Worm (Caenorhabditis elegans) whole organism, L4 larva: ENCODE measurements around the gene nipa-1.

Experiments used
- D1046.2 ChIP-seq: fragments of 200-800 bp; sonication (Bioruptor generic); IDR thresholded peaks from 2 replicates; pipeline ENCODE4 v1.3.6; 2022; ENCODE audit warnings: missing genetic modification characterization, missing compliant biosample characterization
- F26F4.8 ChIP-seq: fragments of 200-800 bp; sonication (Bioruptor generic); conservative IDR thresholded peaks from 2 replicates; pipeline ENCODE4 v1.3.6; 2022; ENCODE audit warnings: missing genetic modification characterization, missing compliant biosample characterization
- F37D6.2 ChIP-seq: sonication (generic microtip); optimal IDR thresholded peaks from 2 replicates; lab custom pipeline; 2016; ENCODE audit warnings: mild to moderate bottlenecking, missing genetic modification characterization, missing compliant biosample characterization
- F49E8.2 ChIP-seq: sonication (generic microtip); optimal IDR thresholded peaks from 2 replicates; lab custom pipeline; 2016; ENCODE audit warnings: missing compliant biosample characterization, mild to moderate bottlenecking, missing genetic modification characterization, borderline replicate concordance
- R02D3.7 ChIP-seq: fragments of 150-350 bp; sonication (generic microtip); optimal IDR thresholded peaks from 3 replicates; lab custom pipeline; 2014; ENCODE audit warnings: missing biosample characterization, missing genetic modification characterization
- T20F7.1 ChIP-seq: fragments of 200-800 bp; sonication (Bioruptor generic); optimal IDR thresholded peaks from 2 replicates; lab custom pipeline; 2018; ENCODE audit warnings: mild to moderate bottlenecking, missing genetic modification characterization, missing compliant biosample characterization
- Y105C5A.15 ChIP-seq: fragments of 200-800 bp; sonication (Bioruptor generic); IDR thresholded peaks from 2 replicates; pipeline ENCODE4 v1.3.6; 2022; ENCODE audit warnings: missing genetic modification characterization, missing compliant biosample characterization
- Y48G9A.11 ChIP-seq: fragments of 200-800 bp; sonication (Bioruptor generic); IDR thresholded peaks from 2 replicates; pipeline ENCODE4 v1.3.6; 2022; ENCODE audit warnings: missing genetic modification reagents, missing genetic modification characterization, missing compliant biosample characterization
- Y5F2A.4 ChIP-seq: fragments of 200-800 bp; sonication (Bioruptor generic); optimal IDR thresholded peaks from 2 replicates; lab custom pipeline; 2018; ENCODE audit warnings: mild to moderate bottlenecking, missing genetic modification characterization, missing compliant biosample characterization
- aha-1 ChIP-seq: fragments of 150-350 bp; peaks from one replicate; lab custom pipeline; 2014; ENCODE audit warnings: missing biosample characterization, missing genetic modification characterization
- aly-2 ChIP-seq: sonication (generic microtip); optimal IDR thresholded peaks from 2 replicates; lab custom pipeline; 2018; ENCODE audit warnings: missing biosample characterization, missing genetic modification characterization
- ama-1 ChIP-seq: fragments of 150-350 bp; optimal IDR thresholded peaks from 2 replicates; lab custom pipeline; 2014; ENCODE audit warnings: inconsistent platforms, mixed read lengths
- arid-1 ChIP-seq: fragments of 200-800 bp; sonication (Bioruptor generic); conservative IDR thresholded peaks from 2 replicates; pipeline ENCODE4 v1.3.6; 2022; ENCODE audit warnings: missing genetic modification reagents, missing genetic modification characterization, missing compliant biosample characterization
- attf-4 ChIP-seq: sonication (generic microtip); optimal IDR thresholded peaks from 3 replicates; lab custom pipeline; 2017; ENCODE audit warnings: missing biosample characterization, missing genetic modification characterization
- ceh-28 ChIP-seq: fragments of 150-350 bp; optimal IDR thresholded peaks from 2 replicates; lab custom pipeline; 2014; ENCODE audit warnings: missing biosample characterization, missing genetic modification reagents, missing genetic modification characterization
- ceh-62 ChIP-seq: sonication (generic microtip); optimal IDR thresholded peaks from 2 replicates; lab custom pipeline; 2017; ENCODE audit warnings: missing biosample characterization, missing genetic modification characterization
- ces-1 ChIP-seq: fragments of 150-350 bp; sonication (generic microtip); optimal IDR thresholded peaks from 4 replicates; lab custom pipeline; 2014; ENCODE audit warnings: missing biosample characterization, missing genetic modification reagents, missing genetic modification characterization
- cey-2 ChIP-seq: sonication (generic microtip); optimal IDR thresholded peaks from 3 replicates; lab custom pipeline; 2017; ENCODE audit warnings: missing genetic modification characterization, mild to moderate bottlenecking, missing compliant biosample characterization, antibody characterized with exemption, borderline replicate concordance; ENCODE audit not compliant: insufficient read depth
- ctbp-1 ChIP-seq: fragments of 200-800 bp; sonication (Bioruptor generic); IDR thresholded peaks from 2 replicates; pipeline ENCODE4 v1.3.6; 2022; ENCODE audit warnings: missing genetic modification reagents, missing genetic modification characterization, missing compliant biosample characterization
- dmd-6 ChIP-seq: fragments of 200-800 bp; sonication (Bioruptor generic); IDR thresholded peaks from 2 replicates; pipeline ENCODE4 v1.3.6; 2022; ENCODE audit warnings: missing genetic modification reagents, missing genetic modification characterization, missing compliant biosample characterization
- dmd-8 ChIP-seq: fragments of 200-800 bp; sonication (Bioruptor generic); IDR thresholded peaks from 2 replicates; pipeline ENCODE4 v1.3.6; 2022; ENCODE audit warnings: missing genetic modification characterization, missing compliant biosample characterization
- dpl-1 ChIP-seq: fragments of 150-350 bp; optimal IDR thresholded peaks from 2 replicates; lab custom pipeline; 2014; ENCODE audit warnings: missing biosample characterization, missing genetic modification reagents, missing genetic modification characterization
- egl-43 ChIP-seq: fragments of 200-800 bp; sonication (Bioruptor generic); IDR thresholded peaks from 2 replicates; pipeline ENCODE4 v1.3.6; 2022; ENCODE audit warnings: missing genetic modification reagents, missing genetic modification characterization, missing compliant biosample characterization
- gei-8 ChIP-seq: fragments of 200-800 bp; sonication (Bioruptor generic); optimal IDR thresholded peaks from 2 replicates; lab custom pipeline; 2018; ENCODE audit warnings: mild to moderate bottlenecking, missing genetic modification characterization, missing compliant biosample characterization
- hif-1 ChIP-seq, 2 experiments: sonication (generic microtip); optimal IDR thresholded peaks; 2 replicates each; lab custom pipeline; 2016 to 2017; ENCODE audit warnings: missing compliant biosample characterization in 2 of 2, missing genetic modification characterization in 2 of 2, missing genetic modification reagents in 2 of 2, missing genotype in 2 of 2, mild to moderate bottlenecking in 1 of 2
- hmg-1.1 ChIP-seq: fragments of 200-800 bp; sonication (Bioruptor generic); IDR thresholded peaks from 2 replicates; pipeline ENCODE4 v1.3.6; 2022; ENCODE audit warnings: missing genetic modification reagents, missing genetic modification characterization, missing compliant biosample characterization
- jun-1 ChIP-seq: fragments of 150-350 bp; optimal IDR thresholded peaks from 2 replicates; lab custom pipeline; 2014; ENCODE audit warnings: missing biosample characterization, missing genetic modification reagents, missing genetic modification characterization
- lin-1 ChIP-seq: fragments of 200-800 bp; sonication (Bioruptor generic); IDR thresholded peaks from 2 replicates; pipeline ENCODE4 v1.3.6; 2022; ENCODE audit warnings: missing genetic modification reagents, missing genetic modification characterization, missing compliant biosample characterization
- lin-38 ChIP-seq: fragments of 200-800 bp; sonication (Bioruptor generic); IDR thresholded peaks from 2 replicates; pipeline ENCODE4 v1.3.6; 2022; ENCODE audit warnings: missing genetic modification reagents, missing genetic modification characterization, missing compliant biosample characterization
- lir-3 ChIP-seq: sonication (generic microtip); optimal IDR thresholded peaks from 2 replicates; lab custom pipeline; 2016; ENCODE audit warnings: mild to moderate bottlenecking, missing genetic modification characterization, missing compliant biosample characterization
- lsy-2 ChIP-seq, 2 experiments: fragments of 150-350 bp in 1 of 2; sonication (generic microtip) in 1 of 2; optimal IDR thresholded peaks; 2 replicates each; lab custom pipeline; 2014 to 2017; ENCODE audit warnings: missing biosample characterization in 2 of 2, missing genetic modification characterization in 2 of 2
- madf-9 ChIP-seq: fragments of 200-800 bp; sonication (Bioruptor generic); conservative IDR thresholded peaks from 2 replicates; pipeline ENCODE4 v1.3.6; 2022; ENCODE audit warnings: missing genetic modification reagents, missing genetic modification characterization, missing compliant biosample characterization
- mdt-29 ChIP-seq: fragments of 200-800 bp; sonication (Bioruptor generic); IDR thresholded peaks from 2 replicates; pipeline ENCODE4 v1.3.6; 2022; ENCODE audit warnings: missing genetic modification reagents, missing genetic modification characterization, missing compliant biosample characterization
- nhr-10 ChIP-seq: fragments of 150-350 bp; optimal IDR thresholded peaks from 2 replicates; lab custom pipeline; 2014; ENCODE audit warnings: missing biosample characterization, missing genetic modification characterization
- nhr-102 ChIP-seq: sonication (generic microtip); optimal IDR thresholded peaks from 2 replicates; lab custom pipeline; 2016; ENCODE audit warnings: mild to moderate bottlenecking, missing genetic modification characterization, moderate library complexity, missing compliant biosample characterization
- nhr-28 ChIP-seq: fragments of 150-350 bp; optimal IDR thresholded peaks from 2 replicates; lab custom pipeline; 2014; ENCODE audit warnings: missing biosample characterization, missing genetic modification characterization
- nhr-6 ChIP-seq: fragments of 150-350 bp; optimal IDR thresholded peaks from 2 replicates; lab custom pipeline; 2014; ENCODE audit warnings: missing biosample characterization, missing genetic modification characterization
- nhr-76 ChIP-seq: fragments of 150-350 bp; optimal IDR thresholded peaks from 2 replicates; lab custom pipeline; 2014; ENCODE audit warnings: missing biosample characterization, missing genetic modification characterization
- pha-4 ChIP-seq, 2 experiments: fragments of 150-350 bp in 1 of 2; fragments of 200-800 bp in 1 of 2; sonication (Bioruptor generic) in 1 of 2; IDR thresholded peaks in 1 of 2; optimal IDR thresholded peaks in 1 of 2; 2 replicates each; pipeline versions ENCODE4 v1.3.6 to Lab custom; 2014 to 2022; ENCODE audit warnings: missing genetic modification characterization in 2 of 2, missing genetic modification reagents in 2 of 2, missing biosample characterization in 1 of 2, missing compliant biosample characterization in 1 of 2
- php-3 ChIP-seq: fragments of 200-800 bp; sonication (Bioruptor generic); IDR thresholded peaks from 2 replicates; pipeline ENCODE4 v1.3.6; 2022; ENCODE audit warnings: missing genetic modification reagents, missing genetic modification characterization, missing compliant biosample characterization
- pqm-1 ChIP-seq: sonication (generic microtip); optimal IDR thresholded peaks from 2 replicates; lab custom pipeline; 2017; ENCODE audit warnings: missing biosample characterization, missing genetic modification characterization
- rbr-2 ChIP-seq: sonication (generic microtip); optimal IDR thresholded peaks from 2 replicates; lab custom pipeline; 2016; ENCODE audit warnings: missing genotype, missing genetic modification characterization, missing compliant biosample characterization
- skn-1 ChIP-seq: fragments of 150-350 bp; optimal IDR thresholded peaks from 2 replicates; lab custom pipeline; 2014; ENCODE audit warnings: missing biosample characterization, missing genetic modification characterization
- snpc-4 ChIP-seq: fragments of 150-350 bp; optimal IDR thresholded peaks from 2 replicates; lab custom pipeline; 2014; ENCODE audit warnings: missing biosample characterization, missing genetic modification characterization
- tag-97 ChIP-seq: fragments of 200-800 bp; sonication (Bioruptor generic); IDR thresholded peaks from 2 replicates; pipeline ENCODE4 v1.3.6; 2022; ENCODE audit warnings: missing genetic modification characterization, missing compliant biosample characterization
- tra-1 ChIP-seq: fragments of 200-800 bp; sonication (Bioruptor generic); IDR thresholded peaks from 2 replicates; pipeline ENCODE4 v1.3.6; 2022; ENCODE audit warnings: missing genetic modification reagents, missing genetic modification characterization, missing compliant biosample characterization
- unc-39 ChIP-seq: sonication (generic microtip); optimal IDR thresholded peaks from 2 replicates; lab custom pipeline; 2017; ENCODE audit warnings: missing biosample characterization, missing genetic modification characterization
- unc-62 ChIP-seq, 3 experiments: fragments of 150-350 bp in 1 of 3; sonication (generic microtip); optimal IDR thresholded peaks in 2 of 3; peaks in 1 of 3; 1 replicate in 1 of 3; 2 replicates in 2 of 3; lab custom pipeline; 2014 to 2017; ENCODE audit warnings: missing biosample characterization in 3 of 3, missing genetic modification characterization in 3 of 3, missing genetic modification reagents in 3 of 3, missing genotype in 1 of 3
- zfp-3 ChIP-seq: fragments of 200-800 bp; sonication (Bioruptor generic); conservative IDR thresholded peaks from 2 replicates; pipeline ENCODE4 v1.3.6; 2022; ENCODE audit warnings: missing genetic modification reagents, missing genetic modification characterization, missing compliant biosample characterization

nipa-1 gene

ce11 chrIII:3070026-3070573, 56.8 kb downstream of the nipa-1 start, which contains the start of gene H06I04.3:
TSS of gene H06I04.3 (plus strand) at chrIII:3070523.
- no peak for TF ChIP-seq hmg-1.1 (GFP tag; lab: Robert Waterston, UW)
- no peak for TF ChIP-seq snpc-4
- TF ChIP-seq unc-39 (tag; lab: Kevin White, UChicago): no peak
- TF ChIP-seq ces-1 (GFP tag; lab: Kevin White, UChicago): no peak
- TF ChIP-seq aha-1 (tag; lab: Kevin White, UChicago): peak; percentile 47
- TF ChIP-seq rbr-2: no peak
- TF ChIP-seq nhr-28 (tag; lab: Kevin White, UChicago): no peak
- no peak for TF ChIP-seq nhr-10 (tag; lab: Kevin White, UChicago)
- TF ChIP-seq pqm-1 (tag; lab: Kevin White, UChicago): no peak
- TF ChIP-seq T20F7.1 (GFP tag; lab: Kevin White, UChicago): peak; percentile 95
- no peak for TF ChIP-seq aly-2
- no peak for TF ChIP-seq skn-1 (tag; lab: Kevin White, UChicago)
- TF ChIP-seq nhr-6 (tag; lab: Kevin White, UChicago): no peak
- TF ChIP-seq lsy-2 (tag; optimal IDR thresholded peaks at IDR 0.05; lab: Kevin White, UChicago): peak in 1 of 2 experiments; percentile 64
- no peak for TF ChIP-seq madf-9 (GFP tag; lab: Robert Waterston, UW)
- peak in 1 of 2 experiments; percentile 10 for TF ChIP-seq unc-62 (GFP tag; optimal IDR thresholded peaks at IDR 0.05 in 1 of 2; lab: Kevin White, UChicago)
- no peak for TF ChIP-seq unc-62 (tag; optimal IDR thresholded peaks at IDR 0.05; lab: Kevin White, UChicago)
- no peak for TF ChIP-seq lin-1 (GFP tag; lab: Robert Waterston, UW)
- no peak for TF ChIP-seq gei-8
- no peak for TF ChIP-seq ceh-28 (tag; lab: Kevin White, UChicago)
- TF ChIP-seq tag-97: no peak
- no peak for TF ChIP-seq R02D3.7
- TF ChIP-seq dpl-1: peak; percentile 77
- TF ChIP-seq Y48G9A.11 (GFP tag; lab: Robert Waterston, UW): peak; percentile 88
- TF ChIP-seq ctbp-1: no peak
- peak; percentile 55 for TF ChIP-seq lin-38 (GFP tag; lab: Robert Waterston, UW)
- no peak for TF ChIP-seq mdt-29 (GFP tag; lab: Robert Waterston, UW)
- no peak for TF ChIP-seq php-3
- no peak for TF ChIP-seq F37D6.2 (tag; lab: Kevin White, UChicago)
- TF ChIP-seq nhr-102 (tag; lab: Kevin White, UChicago): no peak
- no peak for TF ChIP-seq pha-4 (GFP tag; IDR thresholded peaks at IDR 0.05; lab: Robert Waterston, UW)
- no peak for TF ChIP-seq pha-4 (tag; optimal IDR thresholded peaks at IDR 0.05; lab: Kevin White, UChicago)
- TF ChIP-seq zfp-3 (GFP tag; lab: Robert Waterston, UW): 0 out of 2 replicates have a peak, but pooled peaks have one; percentile 7
- TF ChIP-seq, all 104 proteins: peak for 8

ce11 chrIII:3069101-3069500, 57.8 kb downstream of the nipa-1 start:
- TF ChIP-seq dmd-6 (GFP tag; lab: Robert Waterston, UW) (no peak), Y105C5A.15 (GFP tag; lab: Robert Waterston, UW) (no peak), tra-1 (GFP tag; lab: Robert Waterston, UW) (0 out of 2 replicates have a peak, but pooled peaks have one; percentile 22), dmd-8 (GFP tag; lab: Robert Waterston, UW) (0 out of 2 replicates have a peak, but pooled peaks have one; percentile 17), nhr-76 (tag; lab: Kevin White, UChicago) (no peak), F26F4.8 (GFP tag; lab: Robert Waterston, UW) (no peak), F49E8.2 (peak; percentile 55), lin-38 (GFP tag; lab: Robert Waterston, UW) (peak; percentile 80), Y48G9A.11 (GFP tag; lab: Robert Waterston, UW) (peak; percentile 85), attf-4 (tag; lab: Kevin White, UChicago) (no peak), hif-1 (tag; optimal IDR thresholded peaks at IDR 0.05; lab: Kevin White, UChicago) (no peak), ceh-62 (tag; lab: Kevin White, UChicago) (no peak), ctbp-1 (0 out of 2 replicates have a peak, but pooled peaks have one; percentile 34), pha-4 (GFP tag; IDR thresholded peaks at IDR 0.05; lab: Robert Waterston, UW) (no peak; the same call in 1 of the 2 replicates), pha-4 (tag; optimal IDR thresholded peaks at IDR 0.05; lab: Kevin White, UChicago) (no peak), skn-1 (tag; lab: Kevin White, UChicago) (no peak), cey-2 (tag; lab: Kevin White, UChicago) (no peak), D1046.2 (GFP tag; lab: Robert Waterston, UW) (0 out of 2 replicates have a peak, but pooled peaks have one; percentile 64), Y5F2A.4 (GFP tag; lab: Kevin White, UChicago) (no peak), lir-3 (no peak), jun-1 (tag; lab: Kevin White, UChicago) (no peak), ces-1 (GFP tag; lab: Kevin White, UChicago) (no peak), ama-1 (lab: Kevin White, UChicago) (peak; percentile 30), egl-43 (no peak), arid-1 (peak; percentile 55; the same call in 1 of the 2 replicates)
